Worm (Caenorhabditis elegans) whole organism, L3 larva: Measurements from ENCODE around the gene yju-2.

Source experiments
- R02D3.7 ChIP-seq: fragments of 150-350 bp; optimal IDR thresholded peaks from 2 replicates; lab custom pipeline; 2014; ENCODE audit warnings: missing biosample characterization, missing genetic modification characterization
- ZK546.5 ChIP-seq: sonication (generic microtip); optimal IDR thresholded peaks from 2 replicates; lab custom pipeline; 2017; ENCODE audit warnings: missing biosample characterization, missing genetic modification characterization
- aly-2 ChIP-seq: fragments of 150-350 bp; optimal IDR thresholded peaks from 2 replicates; lab custom pipeline; 2014; ENCODE audit warnings: missing biosample characterization, missing genetic modification characterization
- ama-1 ChIP-seq: fragments of 150-350 bp; optimal IDR thresholded peaks from 2 replicates; lab custom pipeline; 2018
- ceh-16 ChIP-seq: sonication (generic microtip); optimal IDR thresholded peaks from 2 replicates; lab custom pipeline; 2017; ENCODE audit warnings: missing biosample characterization, missing genetic modification characterization
- ceh-28 ChIP-seq: fragments of 150-350 bp; optimal IDR thresholded peaks from 2 replicates; lab custom pipeline; 2014; ENCODE audit warnings: missing biosample characterization, missing genetic modification reagents, missing genetic modification characterization
- ceh-82 ChIP-seq: fragments of 150-350 bp; optimal IDR thresholded peaks from 2 replicates; lab custom pipeline; 2014; ENCODE audit warnings: missing biosample characterization, missing genetic modification characterization
- ceh-9 ChIP-seq: sonication (generic microtip); optimal IDR thresholded peaks from 2 replicates; lab custom pipeline; 2018; ENCODE audit warnings: missing biosample characterization, missing genetic modification characterization
- daf-12 ChIP-seq: fragments of 150-350 bp; optimal IDR thresholded peaks from 2 replicates; lab custom pipeline; 2014; ENCODE audit warnings: missing biosample characterization, missing genetic modification reagents, missing genetic modification characterization
- egl-27 ChIP-seq: sonication (generic microtip); optimal IDR thresholded peaks from 4 replicates; lab custom pipeline; 2017; ENCODE audit warnings: missing biosample characterization, missing genetic modification reagents, missing genetic modification characterization
- egl-5 ChIP-seq: fragments of 150-350 bp; optimal IDR thresholded peaks from 2 replicates; lab custom pipeline; 2017; ENCODE audit warnings: missing biosample characterization, missing genetic modification reagents, missing genetic modification characterization, inconsistent platforms
- elt-1 ChIP-seq: fragments of 150-350 bp; optimal IDR thresholded peaks from 2 replicates; lab custom pipeline; 2014; ENCODE audit warnings: missing biosample characterization, missing genetic modification characterization
- elt-2 ChIP-seq: sonication (generic microtip); optimal IDR thresholded peaks from 2 replicates; lab custom pipeline; 2016; ENCODE audit warnings: missing genetic modification reagents, mild to moderate bottlenecking, missing genetic modification characterization, missing compliant biosample characterization
- elt-3 ChIP-seq, 3 experiments: fragments of 150-350 bp in 1 of 3; sonication (generic microtip) in 2 of 3; optimal IDR thresholded peaks; 2 replicates in 2 of 3; 4 replicates in 1 of 3; lab custom pipeline; 2014 to 2017; ENCODE audit warnings: missing biosample characterization in 3 of 3, missing genetic modification characterization in 3 of 3
- eor-1 ChIP-seq, 2 experiments: fragments of 150-350 bp; optimal IDR thresholded peaks; 2 replicates each; lab custom pipeline; 2014 to 2018; ENCODE audit warnings: missing biosample characterization in 2 of 2, missing genetic modification characterization in 2 of 2
- fkh-10 ChIP-seq: sonication (generic microtip); optimal IDR thresholded peaks from 2 replicates; lab custom pipeline; 2017; ENCODE audit warnings: missing biosample characterization, missing genetic modification reagents, missing genetic modification characterization
- fkh-2 ChIP-seq: fragments of 150-350 bp; optimal IDR thresholded peaks from 2 replicates; lab custom pipeline; 2014; ENCODE audit warnings: missing biosample characterization, missing genetic modification reagents, missing genetic modification characterization
- fos-1 ChIP-seq: fragments of 150-350 bp; optimal IDR thresholded peaks from 2 replicates; lab custom pipeline; 2014; ENCODE audit warnings: missing biosample characterization, missing genetic modification characterization
- jun-1 ChIP-seq: fragments of 150-350 bp; optimal IDR thresholded peaks from 2 replicates; lab custom pipeline; 2014; ENCODE audit warnings: missing biosample characterization, missing genetic modification reagents, missing genetic modification characterization
- lin-15B ChIP-seq: fragments of 150-350 bp; optimal IDR thresholded peaks from 2 replicates; lab custom pipeline; 2014; ENCODE audit warnings: missing biosample characterization, missing genetic modification characterization
- lin-39 ChIP-seq: fragments of 150-350 bp; optimal IDR thresholded peaks from 2 replicates; lab custom pipeline; 2018; ENCODE audit warnings: missing biosample characterization, missing genetic modification reagents, missing genetic modification characterization
- lsy-12 ChIP-seq: sonication (generic microtip); optimal IDR thresholded peaks from 2 replicates; lab custom pipeline; 2016; ENCODE audit warnings: mild to moderate bottlenecking, missing genetic modification characterization, missing compliant biosample characterization
- mdl-1 ChIP-seq: fragments of 150-350 bp; optimal IDR thresholded peaks from 2 replicates; lab custom pipeline; 2014; ENCODE audit warnings: missing biosample characterization, missing genetic modification characterization
- mml-1 ChIP-seq: fragments of 150-350 bp; sonication (generic microtip); optimal IDR thresholded peaks from 3 replicates; lab custom pipeline; 2014; ENCODE audit warnings: missing biosample characterization, missing genetic modification characterization
- nhr-12 ChIP-seq: fragments of 150-350 bp; optimal IDR thresholded peaks from 2 replicates; lab custom pipeline; 2014; ENCODE audit warnings: missing biosample characterization, missing genetic modification characterization
- nhr-23 ChIP-seq: fragments of 150-350 bp; optimal IDR thresholded peaks from 2 replicates; lab custom pipeline; 2014; ENCODE audit warnings: missing biosample characterization, missing genetic modification reagents, missing genetic modification characterization
- nhr-237 ChIP-seq: fragments of 150-350 bp; optimal IDR thresholded peaks from 2 replicates; lab custom pipeline; 2014; ENCODE audit warnings: missing biosample characterization, missing genetic modification characterization
- nhr-25 ChIP-seq: sonication (generic microtip); optimal IDR thresholded peaks from 2 replicates; lab custom pipeline; 2017; ENCODE audit warnings: missing biosample characterization, missing genetic modification characterization
- nhr-28 ChIP-seq: fragments of 150-350 bp; optimal IDR thresholded peaks from 2 replicates; lab custom pipeline; 2014; ENCODE audit warnings: missing biosample characterization, missing genetic modification characterization
- nhr-67 ChIP-seq: fragments of 150-350 bp; optimal IDR thresholded peaks from 2 replicates; lab custom pipeline; 2014; ENCODE audit warnings: missing biosample characterization, missing genetic modification characterization
- nhr-77 ChIP-seq: fragments of 150-350 bp; optimal IDR thresholded peaks from 2 replicates; lab custom pipeline; 2014; ENCODE audit warnings: missing biosample characterization, missing genetic modification characterization
- pha-4 ChIP-seq: fragments of 150-350 bp; optimal IDR thresholded peaks from 2 replicates; lab custom pipeline; 2014; ENCODE audit warnings: missing biosample characterization, missing genetic modification reagents, missing genetic modification characterization
- pqm-1 ChIP-seq: fragments of 150-350 bp; optimal IDR thresholded peaks from 2 replicates; lab custom pipeline; 2017; ENCODE audit warnings: missing biosample characterization, missing genetic modification characterization, inconsistent platforms
- skn-1 ChIP-seq: fragments of 150-350 bp; optimal IDR thresholded peaks from 2 replicates; lab custom pipeline; 2014; ENCODE audit warnings: missing biosample characterization, missing genetic modification characterization
- snpc-4 ChIP-seq: fragments of 150-350 bp; optimal IDR thresholded peaks from 2 replicates; lab custom pipeline; 2014; ENCODE audit warnings: missing biosample characterization, missing genetic modification characterization
- tbx-2 ChIP-seq: sonication (generic microtip); optimal IDR thresholded peaks from 2 replicates; lab custom pipeline; 2016; ENCODE audit warnings: mild to moderate bottlenecking, missing genetic modification characterization, missing compliant biosample characterization
- unc-39 ChIP-seq: sonication (generic microtip); optimal IDR thresholded peaks from 4 replicates; lab custom pipeline; 2017; ENCODE audit warnings: missing biosample characterization, missing genetic modification characterization
- unc-62 ChIP-seq: fragments of 150-350 bp; sonication (generic microtip); optimal IDR thresholded peaks from 4 replicates; lab custom pipeline; 2014; ENCODE audit warnings: missing biosample characterization, missing genetic modification reagents, missing genetic modification characterization
- ztf-11 ChIP-seq: fragments of 150-350 bp; optimal IDR thresholded peaks from 2 replicates; lab custom pipeline; 2014; ENCODE audit warnings: missing biosample characterization, missing genetic modification characterization

The yju-2 gene

ce11 chrIII:7142172-7142601 is 41.9 kb upstream of the yju-2 start (continued):
- no peak for TF ChIP-seq ztf-11 (tag; lab: Kevin White, UChicago)

ce11 chrIII:7144749-7145148 is 39.4 kb upstream of the yju-2 start, which contains the start of gene glr-2:
TSS of gene glr-2 (minus strand) at chrIII:7144959.
- TF ChIP-seq mdl-1 (tag; lab: Kevin White, UChicago) (no peak), daf-12 (tag; lab: Kevin White, UChicago) (no peak), ama-1 (no peak), nhr-23 (tag; lab: Kevin White, UChicago) (no peak), R02D3.7 (tag; lab: Kevin White, UChicago) (no peak)

- TF ChIP-seq fkh-10: no peak
- TF ChIP-seq unc-62 (GFP tag; lab: Kevin White, UChicago): no peak
- TF ChIP-seq elt-1 (tag; lab: Kevin White, UChicago): no peak
These were observed 37.8 kb upstream of the yju-2 start for ce11 chrIII:7146341-7146740.

- no peak for TF ChIP-seq ceh-9
- TF ChIP-seq aly-2 (tag; lab: Kevin White, UChicago): no peak
- TF ChIP-seq egl-27: no peak
- TF ChIP-seq nhr-77: no peak
- no peak for TF ChIP-seq elt-1 (tag; lab: Kevin White, UChicago)
- TF ChIP-seq ZK546.5 (tag; lab: Kevin White, UChicago): no peak
- no peak for TF ChIP-seq snpc-4 (tag; lab: Kevin White, UChicago)
These were observed 35.9 kb upstream of the yju-2 start for ce11 chrIII:7148191-7148590.

- TF ChIP-seq nhr-28 (tag; lab: Kevin White, UChicago): no peak
- TF ChIP-seq mml-1 (tag; lab: Kevin White, UChicago): no peak
- TF ChIP-seq jun-1 (tag; lab: Kevin White, UChicago): no peak
- no peak for TF ChIP-seq aly-2 (tag; lab: Kevin White, UChicago)
- no peak for TF ChIP-seq unc-62 (GFP tag; lab: Kevin White, UChicago)
- no peak for TF ChIP-seq nhr-23 (tag; lab: Kevin White, UChicago)
- TF ChIP-seq fkh-2: no peak
- no peak for TF ChIP-seq mdl-1 (tag; lab: Kevin White, UChicago)
- no peak for TF ChIP-seq egl-5 (tag; lab: Kevin White, UChicago)
- no peak for TF ChIP-seq R02D3.7 (tag; lab: Kevin White, UChicago)
These were observed 34.0 kb upstream of the yju-2 start for ce11 chrIII:7150162-7150561.

ce11 chrIII:7152569-7152968 is 31.6 kb upstream of the yju-2 start:
- no peak for TF ChIP-seq fkh-2
- no peak for TF ChIP-seq ceh-28 (tag; lab: Kevin White, UChicago)
- peak; percentile 37 for TF ChIP-seq nhr-23 (tag; lab: Kevin White, UChicago)
- no peak for TF ChIP-seq lsy-12 (tag; lab: Kevin White, UChicago)
- TF ChIP-seq snpc-4 (tag; lab: Kevin White, UChicago): no peak
- no peak for TF ChIP-seq pha-4 (tag; lab: Kevin White, UChicago)
- no peak for TF ChIP-seq nhr-25 (tag; lab: Kevin White, UChicago)
- TF ChIP-seq nhr-77: no peak

ce11 chrIII:7153747-7154238 is 30.3 kb upstream of the yju-2 start, which contains the start of gene ogt-1:
TSS of gene ogt-1 (minus strand) at chrIII:7153797.
- no peak for TF ChIP-seq lin-39 (tag; lab: Kevin White, UChicago)
- peak; percentile 58 for TF ChIP-seq lsy-12 (tag; lab: Kevin White, UChicago)
- peak; percentile 72 for TF ChIP-seq lin-15B (tag; lab: Kevin White, UChicago)
- TF ChIP-seq egl-27: peak; percentile 83
- TF ChIP-seq ceh-82: no peak
- TF ChIP-seq ama-1: peak; percentile 80
- TF ChIP-seq eor-1 (tag; optimal IDR thresholded peaks at IDR 0.05; lab: Kevin White, UChicago): peak in 1 of 2 experiments; percentile 45
- TF ChIP-seq nhr-12: no peak
- no peak for TF ChIP-seq mml-1 (tag; lab: Kevin White, UChicago)
- TF ChIP-seq tbx-2 (tag; lab: Kevin White, UChicago): peak; percentile 61
- TF ChIP-seq fkh-10: peak; percentile 39
- peak; percentile 96 for TF ChIP-seq nhr-25 (tag; lab: Kevin White, UChicago)
- TF ChIP-seq elt-3 (tag; optimal IDR thresholded peaks at IDR 0.05; lab: Kevin White, UChicago): no peak
- TF ChIP-seq jun-1 (tag; lab: Kevin White, UChicago): peak; percentile 89
- TF ChIP-seq ceh-16 (tag; lab: Kevin White, UChicago): no peak
- peak; percentile 70 for TF ChIP-seq fos-1 (tag; lab: Kevin White, UChicago)
- TF ChIP-seq skn-1 (tag; lab: Kevin White, UChicago): peak; percentile 63
- peak; percentile 57 for TF ChIP-seq snpc-4 (tag; lab: Kevin White, UChicago)
- TF ChIP-seq nhr-28 (tag; lab: Kevin White, UChicago): no peak
- TF ChIP-seq pqm-1 (tag; lab: Kevin White, UChicago): peak; percentile 77
- TF ChIP-seq unc-39 (tag; lab: Kevin White, UChicago): no peak
- TF ChIP-seq ZK546.5 (tag; lab: Kevin White, UChicago): no peak
- peak; percentile 59 for TF ChIP-seq R02D3.7 (tag; lab: Kevin White, UChicago)
- no peak for TF ChIP-seq ceh-9
- TF ChIP-seq nhr-237 (tag; lab: Kevin White, UChicago): no peak
- TF ChIP-seq mdl-1 (tag; lab: Kevin White, UChicago): peak; percentile 66
- no peak for TF ChIP-seq daf-12 (tag; lab: Kevin White, UChicago)
- peak; percentile 62 for TF ChIP-seq elt-2 (tag; lab: Kevin White, UChicago)
- peak; percentile 86 for TF ChIP-seq egl-5 (tag; lab: Kevin White, UChicago)
- no peak for TF ChIP-seq nhr-67 (tag; lab: Kevin White, UChicago)
